Worm (Caenorhabditis elegans) whole organism, L3 larva: ENCODE results near the gene C44B7.11.

Experiments
- R02D3.7 ChIP-seq: fragments of 150-350 bp; optimal IDR thresholded peaks from 2 replicates; lab custom pipeline; 2014; ENCODE audit warnings: missing biosample characterization, missing genetic modification characterization
- ZK546.5 ChIP-seq: sonication (generic microtip); optimal IDR thresholded peaks from 2 replicates; lab custom pipeline; 2017; ENCODE audit warnings: missing biosample characterization, missing genetic modification characterization
- ama-1 ChIP-seq: fragments of 150-350 bp; optimal IDR thresholded peaks from 2 replicates; lab custom pipeline; 2018
- ceh-16 ChIP-seq: sonication (generic microtip); optimal IDR thresholded peaks from 2 replicates; lab custom pipeline; 2017; ENCODE audit warnings: missing biosample characterization, missing genetic modification characterization
- ceh-28 ChIP-seq: fragments of 150-350 bp; optimal IDR thresholded peaks from 2 replicates; lab custom pipeline; 2014; ENCODE audit warnings: missing biosample characterization, missing genetic modification reagents, missing genetic modification characterization
- egl-5 ChIP-seq: fragments of 150-350 bp; optimal IDR thresholded peaks from 2 replicates; lab custom pipeline; 2017; ENCODE audit warnings: missing biosample characterization, missing genetic modification reagents, missing genetic modification characterization, inconsistent platforms
- elt-2 ChIP-seq: sonication (generic microtip); optimal IDR thresholded peaks from 2 replicates; lab custom pipeline; 2016; ENCODE audit warnings: missing genetic modification reagents, mild to moderate bottlenecking, missing genetic modification characterization, missing compliant biosample characterization
- fkh-10 ChIP-seq: sonication (generic microtip); optimal IDR thresholded peaks from 2 replicates; lab custom pipeline; 2017; ENCODE audit warnings: missing biosample characterization, missing genetic modification reagents, missing genetic modification characterization
- fkh-2 ChIP-seq: fragments of 150-350 bp; optimal IDR thresholded peaks from 2 replicates; lab custom pipeline; 2014; ENCODE audit warnings: missing biosample characterization, missing genetic modification reagents, missing genetic modification characterization
- fos-1 ChIP-seq: fragments of 150-350 bp; optimal IDR thresholded peaks from 2 replicates; lab custom pipeline; 2014; ENCODE audit warnings: missing biosample characterization, missing genetic modification characterization
- hmg-11 ChIP-seq: sonication (generic microtip); optimal IDR thresholded peaks from 2 replicates; lab custom pipeline; 2016; ENCODE audit warnings: missing genetic modification characterization, missing compliant biosample characterization
- jun-1 ChIP-seq: fragments of 150-350 bp; optimal IDR thresholded peaks from 2 replicates; lab custom pipeline; 2014; ENCODE audit warnings: missing biosample characterization, missing genetic modification reagents, missing genetic modification characterization
- lin-15B ChIP-seq: fragments of 150-350 bp; optimal IDR thresholded peaks from 2 replicates; lab custom pipeline; 2014; ENCODE audit warnings: missing biosample characterization, missing genetic modification characterization
- lin-39 ChIP-seq: fragments of 150-350 bp; optimal IDR thresholded peaks from 2 replicates; lab custom pipeline; 2018; ENCODE audit warnings: missing biosample characterization, missing genetic modification reagents, missing genetic modification characterization
- mdl-1 ChIP-seq: fragments of 150-350 bp; optimal IDR thresholded peaks from 2 replicates; lab custom pipeline; 2014; ENCODE audit warnings: missing biosample characterization, missing genetic modification characterization
- nfya-1 ChIP-seq: sonication (generic microtip); optimal IDR thresholded peaks from 2 replicates; lab custom pipeline; 2017; ENCODE audit warnings: missing genetic modification characterization, mild to moderate bottlenecking, missing compliant biosample characterization, antibody characterized with exemption, moderate library complexity; ENCODE audit not compliant: insufficient read depth
- nhr-11 ChIP-seq: fragments of 150-350 bp; optimal IDR thresholded peaks from 2 replicates; lab custom pipeline; 2014; ENCODE audit warnings: missing biosample characterization, missing genetic modification characterization
- nhr-12 ChIP-seq: fragments of 150-350 bp; optimal IDR thresholded peaks from 2 replicates; lab custom pipeline; 2014; ENCODE audit warnings: missing biosample characterization, missing genetic modification characterization
- nhr-23 ChIP-seq: fragments of 150-350 bp; optimal IDR thresholded peaks from 2 replicates; lab custom pipeline; 2014; ENCODE audit warnings: missing biosample characterization, missing genetic modification reagents, missing genetic modification characterization
- nhr-67 ChIP-seq: fragments of 150-350 bp; optimal IDR thresholded peaks from 2 replicates; lab custom pipeline; 2014; ENCODE audit warnings: missing biosample characterization, missing genetic modification characterization
- pha-4 ChIP-seq: fragments of 150-350 bp; optimal IDR thresholded peaks from 2 replicates; lab custom pipeline; 2014; ENCODE audit warnings: missing biosample characterization, missing genetic modification reagents, missing genetic modification characterization
- pqm-1 ChIP-seq: fragments of 150-350 bp; optimal IDR thresholded peaks from 2 replicates; lab custom pipeline; 2017; ENCODE audit warnings: missing biosample characterization, missing genetic modification characterization, inconsistent platforms
- sea-2 ChIP-seq: fragments of 150-350 bp; sonication (generic microtip); optimal IDR thresholded peaks from 4 replicates; lab custom pipeline; 2014; ENCODE audit warnings: missing biosample characterization, missing genetic modification reagents, missing genetic modification characterization
- skn-1 ChIP-seq: fragments of 150-350 bp; optimal IDR thresholded peaks from 2 replicates; lab custom pipeline; 2014; ENCODE audit warnings: missing biosample characterization, missing genetic modification characterization
- snpc-4 ChIP-seq: fragments of 150-350 bp; optimal IDR thresholded peaks from 2 replicates; lab custom pipeline; 2014; ENCODE audit warnings: missing biosample characterization, missing genetic modification characterization
- zag-1 ChIP-seq: fragments of 150-350 bp; optimal IDR thresholded peaks from 2 replicates; lab custom pipeline; 2014; ENCODE audit warnings: missing biosample characterization, missing genetic modification characterization
- ztf-4 ChIP-seq: fragments of 150-350 bp; optimal IDR thresholded peaks from 2 replicates; lab custom pipeline; 2014; ENCODE audit warnings: missing biosample characterization, missing genetic modification characterization

Gene C44B7.11

DNA sequence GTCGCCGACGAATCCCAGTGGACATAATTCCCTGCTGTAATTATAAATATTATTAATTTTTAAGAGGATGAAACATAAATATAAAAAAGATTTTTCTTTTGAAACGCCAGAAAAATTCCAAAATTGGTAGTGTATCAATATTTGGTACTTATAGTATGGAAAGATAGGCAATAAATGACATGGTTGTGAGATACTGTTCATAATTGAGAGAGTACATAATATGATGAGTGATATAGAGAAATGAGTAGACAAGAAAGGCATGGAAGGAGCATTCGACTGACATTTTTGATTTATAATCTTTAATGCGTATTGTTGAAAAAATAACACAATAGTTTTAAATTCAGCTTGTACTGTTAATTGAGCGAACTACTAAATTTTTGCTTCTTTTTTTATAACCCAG lies at the start of gene C44B7.11:
Gene C44B7.11, minus strand, starts transcription at position 34 of the 400 bp plus-strand sequence.
- TF ChIP-seq elt-2 (tag; lab: Kevin White, UChicago) (peak; percentile 34), nhr-67 (tag; lab: Kevin White, UChicago) (no peak), pqm-1 (tag; lab: Kevin White, UChicago) (peak; percentile 29)
- TF ChIP-seq, all 47 proteins: peak for 2

DNA sequence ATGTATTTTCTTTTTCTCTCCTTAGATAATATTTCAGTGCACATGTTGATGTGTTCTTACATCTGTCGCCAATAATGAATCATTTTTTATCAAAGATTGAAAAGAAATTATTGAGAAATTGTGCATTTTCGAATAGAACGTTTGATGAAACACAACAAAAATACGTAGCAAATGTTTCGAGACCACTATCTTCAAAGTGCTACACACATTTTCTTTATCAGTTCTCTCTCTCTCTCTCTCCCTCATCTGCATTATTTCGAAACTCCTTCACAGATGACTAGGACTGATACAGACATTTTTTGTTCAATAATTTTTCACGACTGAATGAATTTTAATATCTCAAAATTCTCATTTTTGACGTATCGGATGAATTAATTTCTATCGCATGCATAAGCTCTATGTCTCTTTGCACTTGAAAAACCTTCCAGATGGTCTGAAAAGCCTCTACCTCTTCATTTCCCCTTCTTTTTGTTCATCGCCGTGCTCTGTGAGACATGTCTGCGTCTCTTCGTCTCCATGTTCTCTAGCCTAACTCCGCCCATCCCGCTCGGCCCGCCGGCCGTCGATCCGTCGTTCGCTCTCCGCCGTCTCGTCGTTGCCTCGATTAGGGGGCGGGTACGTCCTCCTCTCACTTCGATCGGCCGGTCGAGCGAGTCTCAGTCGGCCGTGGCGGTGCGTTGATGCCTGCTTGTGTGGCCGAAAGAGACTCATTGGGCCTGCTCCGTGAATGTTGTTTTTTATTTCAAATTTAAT lies 46.1 kb upstream of the C44B7.11 start:
- no peak for TF ChIP-seq fkh-10 (GFP tag; lab: Kevin White, UChicago)
- TF ChIP-seq lin-39 (tag; lab: Kevin White, UChicago) = peak; percentile 92
- TF ChIP-seq elt-2 (tag; lab: Kevin White, UChicago) = peak; percentile 70
- peak; percentile 11 for TF ChIP-seq pqm-1 (tag; lab: Kevin White, UChicago)
- TF ChIP-seq lin-15B (tag; lab: Kevin White, UChicago) = no peak
- TF ChIP-seq zag-1 (tag; lab: Kevin White, UChicago) = no peak
- TF ChIP-seq hmg-11 = peak; percentile 49
- TF ChIP-seq nfya-1 (tag; lab: Kevin White, UChicago) = peak; percentile 57
- TF ChIP-seq, all 47 proteins: peak for 5

- TF ChIP-seq nhr-11 (tag; lab: Kevin White, UChicago) (peak; percentile 22), jun-1 (tag; lab: Kevin White, UChicago) (no peak)
These were observed 44.2 kb upstream of the C44B7.11 start for ce11 chrII:6941520-6941919.

DNA sequence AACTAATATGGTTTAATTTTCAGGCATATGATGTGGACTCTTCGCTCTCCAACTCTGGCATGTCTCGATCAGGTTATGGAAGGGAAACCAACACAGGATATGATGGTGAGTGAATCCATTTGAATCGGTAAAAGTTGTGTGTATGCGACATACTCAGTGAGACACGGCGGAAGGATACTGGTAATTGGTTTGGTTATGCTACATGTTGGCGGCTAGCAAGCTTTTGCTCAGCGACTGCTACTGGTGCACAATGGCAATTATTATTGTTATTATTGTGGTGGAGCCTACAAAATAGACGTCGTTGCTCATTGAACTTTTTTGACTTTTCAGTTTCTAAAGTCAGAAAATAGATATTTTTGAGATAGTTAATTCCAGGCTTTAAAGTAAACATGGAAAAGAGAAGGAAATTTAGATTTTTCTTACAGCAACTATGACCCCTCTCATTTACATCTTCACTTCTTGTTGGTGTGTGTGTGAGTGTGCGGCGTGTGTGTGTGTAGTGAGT lies 43.4 kb upstream of the C44B7.11 start:
- TF ChIP-seq ceh-16 (no peak), nhr-11 (tag; lab: Kevin White, UChicago) (peak; percentile 44), egl-5 (peak; percentile 42)

DNA sequence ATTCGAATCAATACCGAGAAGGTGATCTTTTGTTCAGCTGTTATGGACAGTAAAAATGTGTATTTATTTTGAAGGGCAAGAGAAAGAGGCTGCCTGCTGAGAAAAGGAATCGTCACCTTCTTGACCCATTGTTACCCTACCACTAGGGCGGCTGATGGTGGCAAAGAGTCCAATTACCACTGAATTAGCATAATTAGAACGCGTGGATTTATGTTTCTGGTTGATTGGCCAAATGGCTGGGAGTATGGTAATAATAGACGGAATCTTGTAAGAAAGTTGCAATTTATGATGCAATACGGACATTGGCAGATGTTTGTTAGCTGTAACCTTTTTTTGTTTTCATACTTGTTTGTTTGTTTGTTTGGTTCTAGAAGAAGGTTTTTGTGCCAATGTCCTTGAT lies 42.5 kb upstream of the C44B7.11 start:
- TF ChIP-seq skn-1 (tag; lab: Kevin White, UChicago) (no peak), snpc-4 (tag; lab: Kevin White, UChicago) (no peak), ZK546.5 (no peak), sea-2 (no peak), mdl-1 (no peak), nhr-11 (tag; lab: Kevin White, UChicago) (no peak), nhr-23 (tag; lab: Kevin White, UChicago) (no peak), ztf-4 (tag; lab: Kevin White, UChicago) (no peak), fkh-2 (tag; lab: Kevin White, UChicago) (no peak), fos-1 (tag; lab: Kevin White, UChicago) (no peak), nhr-12 (tag; lab: Kevin White, UChicago) (no peak), fkh-10 (GFP tag; lab: Kevin White, UChicago) (no peak), hmg-11 (no peak), ama-1 (lab: Kevin White, UChicago) (no peak)

DNA sequence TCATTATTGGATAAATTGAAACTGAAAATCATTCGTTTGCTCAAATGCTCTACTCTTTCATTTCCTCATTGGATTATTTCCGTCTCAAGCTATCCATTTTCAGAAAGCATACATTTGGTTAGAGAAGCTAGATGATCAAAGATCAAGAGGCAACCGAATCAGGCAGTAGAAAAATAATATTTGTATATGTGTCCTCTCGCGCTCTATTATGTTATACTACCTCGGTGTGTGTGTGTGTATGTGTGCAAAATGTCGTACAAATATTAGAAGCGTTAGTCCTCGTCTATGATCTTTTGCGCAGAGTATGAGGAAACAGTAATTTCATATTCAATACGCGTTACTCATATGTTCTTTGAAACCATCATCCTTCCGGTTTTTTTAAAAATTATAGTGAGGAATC lies 39.7 kb upstream of the C44B7.11 start:
- TF ChIP-seq ceh-28 (tag; lab: Kevin White, UChicago) (peak; percentile 2), fos-1 (tag; lab: Kevin White, UChicago) (no peak), pha-4 (tag; lab: Kevin White, UChicago) (peak; percentile 74)

- peak; percentile 9 for TF ChIP-seq pqm-1 (tag; lab: Kevin White, UChicago)
- no peak for TF ChIP-seq fos-1 (tag; lab: Kevin White, UChicago)
These were observed 39.2 kb upstream of the C44B7.11 start for ce11 chrII:6936528-6936927.

ce11 chrII:6935975-6936374 lies 38.6 kb upstream of the C44B7.11 start:
- no peak for TF ChIP-seq ama-1 (lab: Kevin White, UChicago)
- no peak for TF ChIP-seq mdl-1
- TF ChIP-seq fkh-2 (tag; lab: Kevin White, UChicago) = no peak
- no peak for TF ChIP-seq snpc-4 (tag; lab: Kevin White, UChicago)
- no peak for TF ChIP-seq R02D3.7
- TF ChIP-seq, all 47 proteins: peak for 0
